Worm (Caenorhabditis elegans) whole organism, mixed stage, embryonic: Measurements from ENCODE around the gene srbc-7.

Experiments
- M03D4.4 ChIP-seq: sonication (generic microtip); optimal IDR thresholded peaks from 2 replicates; lab custom pipeline; 2017; ENCODE audit warnings: mild to moderate bottlenecking, missing genetic modification characterization, missing compliant biosample characterization
- ceh-43 ChIP-seq: fragments of 200-800 bp; sonication (Bioruptor generic); optimal IDR thresholded peaks from 2 replicates; lab custom pipeline; 2018; ENCODE audit warnings: mild to moderate bottlenecking, missing genetic modification characterization, moderate library complexity, missing compliant biosample characterization
- ces-1 ChIP-seq: fragments of 150-350 bp; optimal IDR thresholded peaks from 2 replicates; lab custom pipeline; 2014; ENCODE audit warnings: missing biosample characterization, missing genetic modification reagents, missing genetic modification characterization
- lin-13 ChIP-seq: fragments of 150-350 bp; optimal IDR thresholded peaks from 2 replicates; lab custom pipeline; 2014; ENCODE audit warnings: missing biosample characterization, missing genetic modification characterization
- lsy-2 ChIP-seq: fragments of 150-350 bp; optimal IDR thresholded peaks from 2 replicates; lab custom pipeline; 2014; ENCODE audit warnings: missing biosample characterization, missing genetic modification characterization
- nhr-12 ChIP-seq: fragments of 150-350 bp; optimal IDR thresholded peaks from 2 replicates; lab custom pipeline; 2014; ENCODE audit warnings: missing biosample characterization, missing genetic modification characterization
- nhr-2 ChIP-seq: fragments of 150-350 bp; optimal IDR thresholded peaks from 2 replicates; lab custom pipeline; 2014; ENCODE audit warnings: missing biosample characterization, missing genetic modification characterization
- nhr-237 ChIP-seq: fragments of 150-350 bp; optimal IDR thresholded peaks from 2 replicates; lab custom pipeline; 2014; ENCODE audit warnings: missing biosample characterization, missing genetic modification characterization
- nhr-28 ChIP-seq: fragments of 150-350 bp; optimal IDR thresholded peaks from 2 replicates; lab custom pipeline; 2014; ENCODE audit warnings: missing biosample characterization, missing genetic modification characterization
- pha-4 ChIP-seq: fragments of 150-350 bp; optimal IDR thresholded peaks from 2 replicates; lab custom pipeline; 2018; ENCODE audit warnings: missing biosample characterization, missing genetic modification reagents, missing genetic modification characterization
- unc-62 ChIP-seq: fragments of 150-350 bp; optimal IDR thresholded peaks from 2 replicates; lab custom pipeline; 2014; ENCODE audit warnings: missing biosample characterization, missing genetic modification reagents, missing genetic modification characterization
- ztf-11 ChIP-seq: fragments of 150-350 bp; optimal IDR thresholded peaks from 2 replicates; lab custom pipeline; 2014; ENCODE audit warnings: missing biosample characterization, missing genetic modification characterization

DNA sequence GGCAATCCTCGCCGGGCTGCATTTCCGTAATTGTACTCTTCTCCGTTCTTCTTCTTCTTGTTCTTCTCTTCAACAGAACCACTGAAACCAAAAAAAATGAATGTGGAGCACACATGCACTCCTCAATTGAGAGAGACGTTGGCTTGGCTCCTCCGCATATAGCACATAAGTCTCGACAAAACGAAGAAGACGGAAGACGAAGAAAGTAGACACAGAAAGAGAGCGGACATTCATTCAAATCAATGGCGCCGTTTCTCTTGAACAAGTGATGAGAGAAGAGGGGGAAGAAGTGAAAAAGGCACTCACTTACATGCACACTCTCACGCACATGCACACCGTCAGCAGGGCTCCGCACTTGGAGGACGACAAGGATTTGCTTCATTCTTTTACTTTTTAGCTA lies 49.9 kb downstream of the srbc-7 start, which contains the start of gene F25E5.9:
- no peak for TF ChIP-seq lin-13 (tag; lab: Kevin White, UChicago)
- TF ChIP-seq ztf-11 (tag; lab: Kevin White, UChicago): no peak
- no peak for TF ChIP-seq ceh-43 (GFP tag; lab: Kevin White, UChicago)
- TF ChIP-seq lsy-2 (tag; lab: Kevin White, UChicago): no peak
- TF ChIP-seq M03D4.4 (tag; lab: Kevin White, UChicago): no peak
- TF ChIP-seq nhr-237: no peak
- TF ChIP-seq ces-1 (GFP tag; lab: Kevin White, UChicago): no peak
- no peak for TF ChIP-seq nhr-12 (tag; lab: Kevin White, UChicago)
- TF ChIP-seq pha-4: no peak
- TF ChIP-seq nhr-2 (tag; lab: Kevin White, UChicago): no peak
- no peak for TF ChIP-seq nhr-28 (tag; lab: Kevin White, UChicago)
- no peak for TF ChIP-seq unc-62
